Fruit fly (Drosophila melanogaster): ENCODE data around the gene pum.

Gene pum

dm6 chr3R:9048466-9049072 is 188.9 kb downstream of the pum start, which contains the start of gene Mst85C (continued):
- TF ChIP-seq MTF-1 (GFP tag; optimal IDR thresholded peaks at IDR 0.05; ENCODE audit: borderline replicate concordance) (no peak), wek (GFP tag; optimal IDR thresholded peaks at IDR 0.05) (no peak), CG31365 (tag; optimal IDR thresholded peaks at IDR 0.05) (peak; percentile 23), MESR4 (GFP tag; optimal IDR thresholded peaks at IDR 0.05) (peak; percentile 62)

dm6 chr3R:9047561-9048465 is 189.7 kb downstream of the pum start, which contains the start of gene Rel:
Gene Rel, minus strand, starts transcription at chr3R:9047977.
- TF ChIP-seq CG2678 (tag; optimal IDR thresholded peaks at IDR 0.05) (peak; percentile 86), sr (GFP tag; IDR thresholded peaks at IDR 0.05) (no peak), nom (GFP tag; optimal IDR thresholded peaks at IDR 0.05) (no peak), CG31224 (GFP tag; IDR thresholded peaks at IDR 0.05) (no peak), CG9817 (tag; optimal IDR thresholded peaks at IDR 0.05) (peak; percentile 51), CG8290 (GFP tag; optimal IDR thresholded peaks at IDR 0.05) (peak; percentile 39), CG8290 (tag; optimal IDR thresholded peaks at IDR 0.05) (peak in 1 of 2 experiments; percentile 68), exex (tag; optimal IDR thresholded peaks at IDR 0.05) (peak; percentile 35), CG10147 (GFP tag; optimal IDR thresholded peaks at IDR 0.05) (peak; percentile 74), pan (optimal IDR thresholded peaks at IDR 0.05) (no peak), pan (GFP tag; optimal IDR thresholded peaks at IDR 0.05 in 1 of 2, IDR thresholded peaks at IDR 0.05 in 1 of 2) (no peak), CG8924 (tag; optimal IDR thresholded peaks at IDR 0.05) (peak; percentile 87), ato (GFP tag; IDR thresholded peaks at IDR 0.05; ENCODE audit: partially characterized antibody) (no peak), Chrac-16 (GFP tag; optimal IDR thresholded peaks at IDR 0.05) (peak; percentile 23), Abd-B (GFP tag; optimal IDR thresholded peaks at IDR 0.05) (peak; percentile 58), CG5180 (GFP tag; optimal IDR thresholded peaks at IDR 0.05) (no peak), schlank (tag; optimal IDR thresholded peaks at IDR 0.05) (peak; percentile 45), CG2120 (GFP tag; optimal IDR thresholded peaks at IDR 0.05) (peak; percentile 28), YL-1 (GFP tag; optimal IDR thresholded peaks at IDR 0.05) (peak; percentile 12), grau (tag; optimal IDR thresholded peaks at IDR 0.05) (peak; percentile 85), luna (GFP tag; optimal IDR thresholded peaks at IDR 0.05) (peak; percentile 29), Jarid2 (GFP tag; optimal IDR thresholded peaks at IDR 0.05) (peak; percentile 54), Atf6 (GFP tag; IDR thresholded peaks at IDR 0.05) (no peak), lov (optimal IDR thresholded peaks at IDR 0.05) (no peak), lov (GFP tag; IDR thresholded peaks at IDR 0.05) (no peak), Six4 (GFP tag; optimal IDR thresholded peaks at IDR 0.05) (peak; percentile 56), CG7372 (GFP tag; IDR thresholded peaks at IDR 0.05) (no peak), CG15601 (tag; optimal IDR thresholded peaks at IDR 0.05) (peak; percentile 77), CG3995 (GFP tag; optimal IDR thresholded peaks at IDR 0.05) (peak; percentile 54), CG12104 (GFP tag; optimal IDR thresholded peaks at IDR 0.05) (peak; percentile 66), kay (GFP tag; optimal IDR thresholded peaks at IDR 0.05) (peak; percentile 82), Fer1 (GFP tag; optimal IDR thresholded peaks at IDR 0.05) (peak; percentile 41), Optix (GFP tag; IDR thresholded peaks at IDR 0.05) (no peak), lab (GFP tag; optimal IDR thresholded peaks at IDR 0.05) (peak; percentile 68), CG11085 (GFP tag; IDR thresholded peaks at IDR 0.05) (no peak), pho (GFP tag; optimal IDR thresholded peaks at IDR 0.05) (peak; percentile 24), Lpt (GFP tag; optimal IDR thresholded peaks at IDR 0.05) (no peak), knrl (GFP tag; IDR thresholded peaks at IDR 0.05; ENCODE audit: partially characterized antibody) (no peak), CG15073 (GFP tag; optimal IDR thresholded peaks at IDR 0.05) (no peak), CG18262 (tag; optimal IDR thresholded peaks at IDR 0.05) (peak; percentile 88), CG8388 (GFP tag; optimal IDR thresholded peaks at IDR 0.05) (peak; percentile 69), tio (GFP tag; optimal IDR thresholded peaks at IDR 0.05) (peak; percentile 43), toy (GFP tag; IDR thresholded peaks at IDR 0.05) (no peak)
